Fruit fly (Drosophila melanogaster): ENCODE data around the gene CG31036.

CG31036 gene

DNA sequence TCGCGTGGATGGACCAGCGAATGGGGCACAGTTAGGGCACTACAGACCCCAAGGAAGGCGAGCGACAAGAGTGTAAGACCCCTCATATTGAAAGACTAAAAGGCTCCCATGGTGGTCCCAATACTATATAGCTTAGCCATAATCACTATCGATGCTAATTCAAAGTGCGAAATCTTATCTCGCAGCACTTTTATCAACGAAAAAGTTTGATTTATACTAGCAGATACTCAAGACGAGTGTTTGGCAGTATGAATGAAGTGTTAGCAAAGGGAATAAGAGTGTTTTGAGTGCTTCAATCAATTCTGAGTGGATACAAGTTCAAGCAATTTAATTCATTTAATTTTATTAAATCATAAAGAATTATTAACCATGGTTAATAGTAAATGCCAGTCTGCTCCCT is 18.2 kb downstream of the CG31036 start, which contains the start of gene Jon99Ci:
Jon99Ci (minus strand) TSS at position 101 of the 400 bp plus-strand sequence.
- TF ChIP-seq psq (optimal IDR thresholded peaks at IDR 0.05) (no peak), usp (GFP tag; optimal IDR thresholded peaks at IDR 0.05) (no peak), Dll (optimal IDR thresholded peaks at IDR 0.05) (no peak), CG8478 (optimal IDR thresholded peaks at IDR 0.05) (no peak), EcR (GFP tag; optimal IDR thresholded peaks at IDR 0.05) (no peak), pan (optimal IDR thresholded peaks at IDR 0.05) (no peak)

DNA sequence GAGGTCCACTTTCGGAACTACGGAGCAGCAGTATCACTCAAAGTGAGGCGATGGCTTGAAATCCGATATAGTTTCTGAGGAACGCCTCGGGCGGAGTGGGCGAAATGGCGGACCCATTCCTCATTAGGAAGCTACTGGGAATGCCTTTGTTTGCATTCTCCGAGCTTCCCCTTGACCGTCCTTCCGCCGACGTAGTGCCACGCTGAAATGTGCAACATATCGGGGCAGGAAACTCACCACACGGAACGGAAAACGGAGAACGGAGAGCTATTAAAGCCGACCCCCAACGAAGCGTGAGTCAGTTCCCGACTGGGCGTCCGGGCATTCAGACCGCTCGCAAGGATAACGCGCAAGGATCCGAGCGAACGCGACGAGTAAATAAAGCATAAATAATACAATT is 19.0 kb downstream of the CG31036 start, which contains the start of gene CG15522:
CG15522 (plus strand) TSS at position 301 of the 400 bp plus-strand sequence.
- TF ChIP-seq EcR (GFP tag; optimal IDR thresholded peaks at IDR 0.05) (no peak), Dll (optimal IDR thresholded peaks at IDR 0.05) (no peak), usp (GFP tag; optimal IDR thresholded peaks at IDR 0.05) (no peak), pan (optimal IDR thresholded peaks at IDR 0.05) (no peak), psq (optimal IDR thresholded peaks at IDR 0.05) (no peak), CG8478 (optimal IDR thresholded peaks at IDR 0.05) (no peak)

DNA sequence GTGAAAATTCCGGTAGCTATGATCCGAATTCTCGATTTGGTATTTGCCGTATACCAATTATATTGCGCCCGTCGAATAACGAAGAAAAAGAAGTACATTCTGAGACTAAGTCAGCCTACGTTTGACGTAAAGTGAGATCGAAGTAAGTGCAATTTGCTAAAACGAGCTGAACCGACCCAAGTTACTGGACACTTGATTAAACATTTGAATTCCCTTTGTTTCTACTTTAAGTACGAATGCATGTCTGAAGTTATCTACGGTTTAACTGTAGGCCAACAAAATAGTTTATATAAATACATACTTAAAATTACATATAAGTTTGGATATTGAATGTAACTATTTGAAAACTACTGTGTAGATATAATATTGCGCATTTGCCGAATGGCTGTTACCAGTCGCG is 22.4 kb downstream of the CG31036 start, which contains the start of gene alpha-Man-Ic:
alpha-Man-Ic (minus strand) TSS at position 101 of the 400 bp plus-strand sequence.
- TF ChIP-seq psq (optimal IDR thresholded peaks at IDR 0.05), result no peak
- no peak for TF ChIP-seq usp (GFP tag; optimal IDR thresholded peaks at IDR 0.05)
- TF ChIP-seq Dll (optimal IDR thresholded peaks at IDR 0.05), result no peak
- no peak for TF ChIP-seq EcR (GFP tag; optimal IDR thresholded peaks at IDR 0.05)
- TF ChIP-seq pan (optimal IDR thresholded peaks at IDR 0.05), result no peak
- TF ChIP-seq CG8478 (optimal IDR thresholded peaks at IDR 0.05), result no peak

DNA sequence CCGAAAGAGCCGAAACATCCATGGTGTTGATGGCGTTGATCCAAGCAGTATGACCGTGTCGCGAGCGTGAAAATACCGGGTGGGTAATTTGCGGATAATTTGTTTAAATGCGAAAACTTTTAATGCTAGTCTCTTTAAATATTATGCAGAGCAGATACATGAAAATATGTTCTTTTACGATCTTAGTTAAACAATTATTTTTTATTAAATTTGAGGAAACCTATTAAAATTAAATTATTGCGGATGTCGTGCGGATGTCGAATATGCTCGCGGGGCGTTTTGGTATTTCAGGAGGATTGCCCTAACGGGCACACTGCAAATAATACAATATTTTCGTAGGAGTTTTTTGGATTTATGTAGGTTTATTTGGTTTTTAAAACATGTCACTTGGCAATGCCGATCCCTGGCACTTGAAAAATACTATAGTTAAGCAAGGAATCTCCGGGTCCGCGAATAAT is 25.1 kb downstream of the CG31036 start, which contains the start of the genes Cog7, CG42557 and CG42558:
Cog7 (minus strand) TSS at position 51 of the 458 bp plus-strand sequence.
CG42557 (plus strand) TSS at position 281 of the 458 bp plus-strand sequence.
CG42558 (plus strand) TSS at position 281 of the 458 bp plus-strand sequence.
- TF ChIP-seq pan (optimal IDR thresholded peaks at IDR 0.05), result no peak
- TF ChIP-seq CG8478 (optimal IDR thresholded peaks at IDR 0.05), result no peak
- TF ChIP-seq usp (GFP tag; optimal IDR thresholded peaks at IDR 0.05), result no peak
- TF ChIP-seq Dll (optimal IDR thresholded peaks at IDR 0.05), result no peak
- TF ChIP-seq psq (optimal IDR thresholded peaks at IDR 0.05), result no peak
- no peak for TF ChIP-seq EcR (GFP tag; optimal IDR thresholded peaks at IDR 0.05)

DNA sequence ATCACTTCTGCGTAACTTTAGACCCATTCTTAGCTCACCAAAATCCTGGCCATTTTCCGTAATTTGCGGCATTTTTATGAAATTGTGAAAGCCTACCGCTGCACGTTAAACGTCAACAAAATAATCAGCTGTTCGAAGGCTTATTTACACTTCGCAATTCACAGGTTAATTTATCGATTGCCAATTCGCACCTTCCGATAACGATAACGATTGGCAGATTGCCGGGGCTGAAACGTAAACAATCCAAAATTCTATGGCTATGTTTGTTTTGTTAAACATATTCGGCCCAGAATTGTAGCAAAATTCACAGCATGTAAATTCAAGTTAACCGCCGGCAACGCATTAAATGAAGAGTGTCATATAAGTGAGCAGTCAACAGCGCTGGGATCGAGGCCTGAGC is 27.8 kb downstream of the CG31036 start, which contains the start of the genes eIF2Balpha and Vps13B:
eIF2Balpha (minus strand) TSS at position 133 of the 400 bp plus-strand sequence.
Vps13B (plus strand) TSS at position 223 of the 400 bp plus-strand sequence.
- TF ChIP-seq pan (optimal IDR thresholded peaks at IDR 0.05) (no peak), Dll (optimal IDR thresholded peaks at IDR 0.05) (no peak), EcR (GFP tag; optimal IDR thresholded peaks at IDR 0.05) (no peak), CG8478 (optimal IDR thresholded peaks at IDR 0.05) (no peak), psq (optimal IDR thresholded peaks at IDR 0.05) (no peak)

DNA sequence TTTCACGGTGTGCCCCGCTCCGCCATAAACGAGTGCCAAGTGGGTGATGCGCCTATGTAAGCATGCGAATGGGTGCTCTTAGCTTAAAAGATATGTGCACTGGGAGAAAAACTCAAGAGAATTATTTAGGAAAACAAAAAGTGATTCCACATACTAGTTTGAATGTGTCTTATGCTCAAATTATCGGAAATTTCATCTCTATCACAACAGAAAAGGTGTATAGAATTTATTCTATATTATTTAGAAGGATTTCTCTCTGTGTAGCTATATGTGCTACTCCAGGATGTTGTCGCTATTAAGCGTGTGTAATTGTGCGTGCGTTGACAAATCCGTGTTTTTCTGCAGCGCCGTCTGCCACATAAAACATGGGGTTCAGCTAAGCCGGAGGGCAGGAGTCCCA is 51.4 kb downstream of the CG31036 start:
- TF ChIP-seq pan (optimal IDR thresholded peaks at IDR 0.05), result no peak
- no peak for TF ChIP-seq EcR (GFP tag; optimal IDR thresholded peaks at IDR 0.05)
